Fruit fly (Drosophila melanogaster) whole organism, embryonic: ENCODE data around the gene Cpr66Cb.

Source experiments
- Antp ChIP-seq: fragments of 200-800 bp; sonication (Bioruptor generic); optimal IDR thresholded peaks from 3 replicates; lab custom pipeline; 2016; ENCODE audit warnings: missing biosample characterization, missing genetic modification characterization
- Atf-2 ChIP-seq: fragments of 200-800 bp; sonication (Bioruptor generic); optimal IDR thresholded peaks from 2 replicates; lab custom pipeline; 2016; ENCODE audit warnings: missing biosample characterization, missing genetic modification characterization
- BtbVII ChIP-seq: fragments of 200-800 bp; sonication (Bioruptor generic); optimal IDR thresholded peaks from 3 replicates; lab custom pipeline; 2017; ENCODE audit warnings: missing biosample characterization, mild to moderate bottlenecking, missing genetic modification characterization
- Bteb2 ChIP-seq: fragments of 200-800 bp; sonication (Bioruptor generic); optimal IDR thresholded peaks from 2 replicates; lab custom pipeline; 2016; ENCODE audit warnings: missing biosample characterization, missing genetic modification characterization
- CG10565 ChIP-seq: fragments of 200-800 bp; sonication (Bioruptor generic); optimal IDR thresholded peaks from 3 replicates; lab custom pipeline; 2016; ENCODE audit warnings: missing biosample characterization, mild to moderate bottlenecking, missing genetic modification characterization
- CG10959 ChIP-seq: fragments of 200-800 bp; sonication (Bioruptor generic); IDR thresholded peaks from 2 replicates; pipeline ENCODE4 v1.3.6; 2022; ENCODE audit warnings: missing biosample characterization, missing genetic modification characterization
- CG12071 ChIP-seq: fragments of 200-800 bp; sonication (Bioruptor generic); optimal IDR thresholded peaks from 3 replicates; lab custom pipeline; 2018; ENCODE audit warnings: missing biosample characterization, mild to moderate bottlenecking, missing genetic modification characterization
- CG12299 ChIP-seq: fragments of 200-800 bp; sonication (Bioruptor generic); optimal IDR thresholded peaks from 2 replicates; lab custom pipeline; 2018; ENCODE audit warnings: missing biosample characterization, mild to moderate bottlenecking, missing genetic modification characterization
- CG12391 ChIP-seq: fragments of 200-800 bp; sonication (Bioruptor generic); optimal IDR thresholded peaks from 3 replicates; lab custom pipeline; 2018; ENCODE audit warnings: missing biosample characterization, mild to moderate bottlenecking, missing genetic modification characterization, moderate library complexity
- CG12769 ChIP-seq: fragments of 200-800 bp; sonication (Bioruptor generic); optimal IDR thresholded peaks from 2 replicates; lab custom pipeline; 2019; ENCODE audit warnings: missing biosample characterization, mild to moderate bottlenecking, missing genetic modification characterization, moderate library complexity
- CG14710 ChIP-seq: fragments of 200-800 bp; sonication (Bioruptor generic); optimal IDR thresholded peaks from 3 replicates; lab custom pipeline; 2019; ENCODE audit warnings: missing biosample characterization, mild to moderate bottlenecking, missing genetic modification characterization, moderate library complexity
- CG14965 ChIP-seq: fragments of 200-800 bp; sonication (Bioruptor generic); optimal IDR thresholded peaks from 2 replicates; lab custom pipeline; 2016; ENCODE audit warnings: missing biosample characterization, missing genetic modification characterization, borderline replicate concordance
- CG17328 ChIP-seq: fragments of 200-800 bp; sonication (Bioruptor generic); IDR thresholded peaks from 2 replicates; pipeline ENCODE4 v1.3.6; 2022; ENCODE audit warnings: missing biosample characterization, missing genetic modification characterization
- CG17829 ChIP-seq: fragments of 200-800 bp; optimal IDR thresholded peaks from 2 replicates; lab custom pipeline; 2019; ENCODE audit warnings: missing biosample characterization, mild to moderate bottlenecking, missing genetic modification characterization, moderate library complexity
- CG18764 ChIP-seq: fragments of 200-800 bp; sonication (Bioruptor generic); optimal IDR thresholded peaks from 3 replicates; lab custom pipeline; 2016; ENCODE audit warnings: missing biosample characterization, missing genetic modification characterization
- CG31388 ChIP-seq: fragments of 200-800 bp; sonication (Bioruptor generic); optimal IDR thresholded peaks from 2 replicates; lab custom pipeline; 2016; ENCODE audit warnings: missing biosample characterization, missing genetic modification characterization
- CG32532 ChIP-seq: fragments of 200-800 bp; sonication (Bioruptor generic); IDR thresholded peaks from 2 replicates; pipeline ENCODE4 v1.3.6; 2022; ENCODE audit warnings: missing biosample characterization, missing genetic modification characterization
- CG3847 ChIP-seq: fragments of 200-800 bp; sonication (Bioruptor generic); IDR thresholded peaks from 2 replicates; pipeline ENCODE4 v1.3.6; 2022; ENCODE audit warnings: missing biosample characterization, missing genetic modification characterization
- CG4617 ChIP-seq: fragments of 200-800 bp; sonication (Bioruptor generic); optimal IDR thresholded peaks from 3 replicates; lab custom pipeline; 2016; ENCODE audit warnings: missing biosample characterization, missing genetic modification characterization, borderline replicate concordance
- CG7357 ChIP-seq: fragments of 200-800 bp; sonication (Bioruptor generic); IDR thresholded peaks from 3 replicates; pipeline ENCODE4 v1.3.6; 2022; ENCODE audit warnings: missing biosample characterization, missing genetic modification characterization
- CG7928 ChIP-seq: fragments of 200-800 bp; sonication (Bioruptor generic); optimal IDR thresholded peaks from 2 replicates; lab custom pipeline; 2017; ENCODE audit warnings: missing biosample characterization, mild to moderate bottlenecking, missing genetic modification characterization
- CG8388 ChIP-seq: fragments of 200-800 bp; sonication (Bioruptor generic); optimal IDR thresholded peaks from 2 replicates; lab custom pipeline; 2019; ENCODE audit warnings: missing biosample characterization, mild to moderate bottlenecking, missing genetic modification characterization, moderate library complexity
- CG9215 ChIP-seq: fragments of 200-800 bp; sonication (Bioruptor generic); IDR thresholded peaks from 2 replicates; pipeline ENCODE4 v1.3.6; 2022; ENCODE audit warnings: missing biosample characterization, missing genetic modification characterization
- CG9932 ChIP-seq: fragments of 200-800 bp; sonication (Bioruptor generic); IDR thresholded peaks from 2 replicates; pipeline ENCODE4 v1.3.6; 2022; ENCODE audit warnings: missing biosample characterization, missing genetic modification characterization
- CTCF ChIP-seq: fragments of 200-800 bp; sonication (Bioruptor generic); optimal IDR thresholded peaks from 2 replicates; lab custom pipeline; 2017; ENCODE audit warnings: missing biosample characterization, mild to moderate bottlenecking, missing genetic modification characterization, moderate library complexity
- MBD-R2 ChIP-seq: fragments of 200-800 bp; sonication (Bioruptor generic); IDR thresholded peaks from 2 replicates; pipeline ENCODE4 v1.3.6; 2022; ENCODE audit warnings: missing biosample characterization, missing genetic modification characterization
- Max ChIP-seq: fragments of 200-800 bp; sonication (Bioruptor generic); optimal IDR thresholded peaks from 2 replicates; lab custom pipeline; 2016; ENCODE audit warnings: missing biosample characterization, mild to moderate bottlenecking, missing genetic modification characterization
- NFAT ChIP-seq: fragments of 200-800 bp; sonication (Bioruptor generic); IDR thresholded peaks from 2 replicates; pipeline ENCODE4 v1.3.6; 2022; ENCODE audit warnings: missing biosample characterization, missing genetic modification characterization
- Opbp ChIP-seq: fragments of 200-800 bp; sonication (Bioruptor generic); IDR thresholded peaks from 3 replicates; pipeline ENCODE4 v1.3.6; 2022; ENCODE audit warnings: missing biosample characterization, missing genetic modification characterization; ENCODE audit not compliant: partially characterized antibody
- Rx ChIP-seq: fragments of 200-800 bp; sonication (Bioruptor generic); IDR thresholded peaks from 2 replicates; pipeline ENCODE4 v1.3.6; 2022; ENCODE audit warnings: missing biosample characterization, missing genetic modification characterization
- Sox100B ChIP-seq: fragments of 200-800 bp; sonication (Bioruptor generic); optimal IDR thresholded peaks from 3 replicates; lab custom pipeline; 2018; ENCODE audit warnings: missing biosample characterization, mild to moderate bottlenecking, missing genetic modification characterization
- ab ChIP-seq: fragments of 200-800 bp; sonication (Bioruptor generic); optimal IDR thresholded peaks from 2 replicates; lab custom pipeline; 2016; ENCODE audit warnings: missing biosample characterization, missing genetic modification characterization
- ato ChIP-seq: fragments of 200-800 bp; sonication (Bioruptor generic); IDR thresholded peaks from 2 replicates; pipeline ENCODE4 v1.3.6; 2022; ENCODE audit warnings: missing biosample characterization, missing genetic modification characterization; ENCODE audit not compliant: partially characterized antibody
- bbx ChIP-seq: fragments of 200-800 bp; sonication (Bioruptor generic); IDR thresholded peaks from 2 replicates; pipeline ENCODE4 v1.3.6; 2022; ENCODE audit warnings: missing biosample characterization, missing genetic modification characterization; ENCODE audit not compliant: partially characterized antibody
- bowl ChIP-seq: fragments of 200-800 bp; sonication (Bioruptor generic); IDR thresholded peaks from 2 replicates; pipeline ENCODE4 v1.3.6; 2022; ENCODE audit warnings: missing biosample characterization, missing genetic modification characterization
- cas ChIP-seq: fragments of 200-800 bp; sonication (Bioruptor generic); IDR thresholded peaks from 2 replicates; pipeline ENCODE4 v1.3.6; 2022; ENCODE audit warnings: missing biosample characterization, missing genetic modification characterization
- fd3F ChIP-seq: fragments of 200-800 bp; sonication (Bioruptor generic); optimal IDR thresholded peaks from 2 replicates; lab custom pipeline; 2018; ENCODE audit warnings: missing biosample characterization, mild to moderate bottlenecking, missing genetic modification characterization, moderate library complexity
- fd96Cb ChIP-seq: fragments of 200-800 bp; sonication (Bioruptor generic); optimal IDR thresholded peaks from 2 replicates; lab custom pipeline; 2018; ENCODE audit warnings: missing biosample characterization, mild to moderate bottlenecking, missing genetic modification characterization, moderate library complexity
- fu2 ChIP-seq: fragments of 200-800 bp; sonication (Bioruptor generic); optimal IDR thresholded peaks from 2 replicates; lab custom pipeline; 2016; ENCODE audit warnings: missing biosample characterization, missing genetic modification characterization
- gcm ChIP-seq: fragments of 200-800 bp; sonication (Bioruptor generic); optimal IDR thresholded peaks from 2 replicates; lab custom pipeline; 2019; ENCODE audit warnings: missing biosample characterization, mild to moderate bottlenecking, missing genetic modification characterization, moderate library complexity
- gem ChIP-seq: fragments of 200-800 bp; sonication (Bioruptor generic); optimal IDR thresholded peaks from 2 replicates; lab custom pipeline; 2019; ENCODE audit warnings: missing biosample characterization, mild to moderate bottlenecking, missing genetic modification characterization, moderate library complexity
- grau ChIP-seq: fragments of 200-800 bp; optimal IDR thresholded peaks from 3 replicates; lab custom pipeline; 2019; ENCODE audit warnings: missing biosample characterization, mild to moderate bottlenecking, missing genetic modification characterization, moderate library complexity
- gsb-n ChIP-seq: fragments of 200-800 bp; sonication (Bioruptor generic); optimal IDR thresholded peaks from 3 replicates; lab custom pipeline; 2018; ENCODE audit warnings: missing biosample characterization, mild to moderate bottlenecking, missing genetic modification characterization
- hbn ChIP-seq: fragments of 200-800 bp; sonication (Bioruptor generic); IDR thresholded peaks from 2 replicates; pipeline ENCODE4 v1.3.6; 2022; ENCODE audit warnings: missing biosample characterization, missing genetic modification characterization; ENCODE audit not compliant: partially characterized antibody
- lab ChIP-seq: fragments of 200-800 bp; sonication (Bioruptor generic); optimal IDR thresholded peaks from 3 replicates; lab custom pipeline; 2017; ENCODE audit warnings: missing biosample characterization, missing genetic modification characterization, mild to moderate bottlenecking, moderate library complexity, missing genetic modification reagents
- org-1 ChIP-seq: fragments of 200-800 bp; sonication (Bioruptor generic); optimal IDR thresholded peaks from 2 replicates; lab custom pipeline; 2017; ENCODE audit warnings: missing biosample characterization, missing genetic modification characterization
- pb ChIP-seq: fragments of 200-800 bp; sonication (Bioruptor generic); optimal IDR thresholded peaks from 3 replicates; lab custom pipeline; 2016; ENCODE audit warnings: missing biosample characterization, missing genetic modification characterization
- phol ChIP-seq: fragments of 200-800 bp; sonication (Bioruptor generic); optimal IDR thresholded peaks from 3 replicates; lab custom pipeline; 2018; ENCODE audit warnings: missing biosample characterization, mild to moderate bottlenecking, missing genetic modification characterization, moderate library complexity
- pros ChIP-seq: fragments of 200-800 bp; sonication (Bioruptor generic); optimal IDR thresholded peaks from 3 replicates; lab custom pipeline; 2019; ENCODE audit warnings: missing biosample characterization, mild to moderate bottlenecking, missing genetic modification characterization, moderate library complexity
- psq ChIP-seq: fragments of 200-800 bp; sonication (Bioruptor generic); optimal IDR thresholded peaks from 2 replicates; lab custom pipeline; 2017; ENCODE audit warnings: missing biosample characterization, missing genetic modification characterization
- slp2 ChIP-seq: fragments of 200-800 bp; sonication (Bioruptor generic); optimal IDR thresholded peaks from 2 replicates; lab custom pipeline; 2016; ENCODE audit warnings: missing biosample characterization, missing genetic modification characterization
- sob ChIP-seq: fragments of 200-800 bp; sonication (Bioruptor generic); IDR thresholded peaks from 2 replicates; pipeline ENCODE4 v1.3.6; 2022; ENCODE audit warnings: missing biosample characterization, missing genetic modification characterization

Cpr66Cb gene

DNA sequence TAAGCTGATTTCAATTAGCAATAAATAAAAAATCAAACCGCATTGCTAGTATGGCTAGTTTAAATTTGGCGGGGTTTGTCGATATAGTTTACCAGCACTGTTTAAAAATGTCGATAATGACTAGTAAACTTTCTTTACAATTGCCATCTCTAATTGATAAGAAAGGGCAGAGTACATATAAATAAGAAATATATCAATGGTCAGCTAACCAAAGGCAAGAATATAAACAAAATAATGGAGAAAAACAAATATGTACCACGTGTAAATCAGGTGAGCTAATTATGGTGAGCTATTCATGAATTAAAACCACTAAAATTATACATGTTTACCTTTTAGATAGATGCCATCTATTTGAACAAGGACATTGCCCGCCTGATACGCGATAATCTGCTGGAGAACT is 2.4 kb downstream of the Cpr66Cb start, which contains the start of gene Pex2 (continued):
- no peak for TF ChIP-seq CG17328 (GFP tag; lab: Robert Waterston, UW)
- TF ChIP-seq Antp (GFP tag; lab: Kevin White, UChicago), result no peak
- peak; percentile 5 for TF ChIP-seq Sox100B (GFP tag; lab: Kevin White, UChicago)
- TF ChIP-seq CG7928 (GFP tag; lab: Kevin White, UChicago), result no peak
- TF ChIP-seq fu2 (GFP tag; lab: Kevin White, UChicago), result no peak
- no peak for TF ChIP-seq psq
- no peak for TF ChIP-seq CG17829 (tag; lab: Kevin White, UChicago)
- no peak for TF ChIP-seq Max (GFP tag; lab: Kevin White, UChicago)
- TF ChIP-seq grau (tag; lab: Kevin White, UChicago), result no peak
- no peak for TF ChIP-seq CG9215 (GFP tag; lab: Robert Waterston, UW)
- TF ChIP-seq lab, result peak; percentile 30
- TF ChIP-seq CG31388 (GFP tag; lab: Kevin White, UChicago), result no peak
- peak; percentile 48; the same call in 1 of the 2 replicates for TF ChIP-seq bbx
- TF ChIP-seq CG12769, result no peak
- TF ChIP-seq phol (tag; lab: Kevin White, UChicago), result peak; percentile 91
- TF ChIP-seq CG3847 (GFP tag; lab: Robert Waterston, UW), result no peak
- TF ChIP-seq CG10565, result no peak
- no peak for TF ChIP-seq fd3F (GFP tag; lab: Kevin White, UChicago)
- no peak for TF ChIP-seq Bteb2
- peak; percentile 39; the same call in 1 of the 2 replicates for TF ChIP-seq MBD-R2 (GFP tag; lab: Robert Waterston, UW)
- no peak for TF ChIP-seq CG12391
- TF ChIP-seq CG14965 (GFP tag; lab: Kevin White, UChicago), result no peak
- TF ChIP-seq slp2 (GFP tag; lab: Kevin White, UChicago), result no peak
- TF ChIP-seq NFAT, result no peak
- no peak for TF ChIP-seq CG7357 (GFP tag; lab: Robert Waterston, UW)
- TF ChIP-seq pros (GFP tag; lab: Kevin White, UChicago), result no peak
- TF ChIP-seq CG14710, result peak; percentile 66
- TF ChIP-seq gcm (GFP tag; lab: Kevin White, UChicago), result peak; percentile 15
- no peak for TF ChIP-seq ato (GFP tag; lab: Robert Waterston, UW)
- TF ChIP-seq CG12071 (GFP tag; lab: Kevin White, UChicago), result no peak
- no peak for TF ChIP-seq CG18764 (GFP tag; lab: Kevin White, UChicago)
- peak; percentile 9 for TF ChIP-seq CG4617 (GFP tag; lab: Kevin White, UChicago)
- no peak for TF ChIP-seq Rx (GFP tag; lab: Robert Waterston, UW)
- TF ChIP-seq gem (tag; lab: Kevin White, UChicago), result peak; percentile 1
- TF ChIP-seq Atf-2 (GFP tag; lab: Kevin White, UChicago), result no peak
- TF ChIP-seq org-1 (GFP tag; lab: Kevin White, UChicago), result no peak
- no peak for TF ChIP-seq Opbp (GFP tag; lab: Robert Waterston, UW)
- TF ChIP-seq bowl (GFP tag; lab: Robert Waterston, UW), result no peak
- TF ChIP-seq BtbVII (GFP tag; lab: Kevin White, UChicago), result no peak
- no peak for TF ChIP-seq CG10959
- no peak for TF ChIP-seq ab
- TF ChIP-seq pb (GFP tag; lab: Kevin White, UChicago), result no peak
- TF ChIP-seq sob (GFP tag; lab: Robert Waterston, UW), result peak; percentile 8; the same call in 1 of the 2 replicates
- no peak for TF ChIP-seq gsb-n
- TF ChIP-seq CTCF (GFP tag; lab: Kevin White, UChicago), result no peak
- no peak for TF ChIP-seq cas
- TF ChIP-seq CG9932 (GFP tag; lab: Robert Waterston, UW), result peak; percentile 22; the same call in 1 of the 2 replicates
- no peak for TF ChIP-seq hbn (GFP tag; lab: Robert Waterston, UW)
- peak; percentile 7 for TF ChIP-seq CG12299 (tag; lab: Kevin White, UChicago)
- no peak for TF ChIP-seq CG32532 (GFP tag; lab: Robert Waterston, UW)
- TF ChIP-seq CG8388, result no peak
- TF ChIP-seq fd96Cb (tag; lab: Kevin White, UChicago), result no peak
